In the genomic region with DNA sequence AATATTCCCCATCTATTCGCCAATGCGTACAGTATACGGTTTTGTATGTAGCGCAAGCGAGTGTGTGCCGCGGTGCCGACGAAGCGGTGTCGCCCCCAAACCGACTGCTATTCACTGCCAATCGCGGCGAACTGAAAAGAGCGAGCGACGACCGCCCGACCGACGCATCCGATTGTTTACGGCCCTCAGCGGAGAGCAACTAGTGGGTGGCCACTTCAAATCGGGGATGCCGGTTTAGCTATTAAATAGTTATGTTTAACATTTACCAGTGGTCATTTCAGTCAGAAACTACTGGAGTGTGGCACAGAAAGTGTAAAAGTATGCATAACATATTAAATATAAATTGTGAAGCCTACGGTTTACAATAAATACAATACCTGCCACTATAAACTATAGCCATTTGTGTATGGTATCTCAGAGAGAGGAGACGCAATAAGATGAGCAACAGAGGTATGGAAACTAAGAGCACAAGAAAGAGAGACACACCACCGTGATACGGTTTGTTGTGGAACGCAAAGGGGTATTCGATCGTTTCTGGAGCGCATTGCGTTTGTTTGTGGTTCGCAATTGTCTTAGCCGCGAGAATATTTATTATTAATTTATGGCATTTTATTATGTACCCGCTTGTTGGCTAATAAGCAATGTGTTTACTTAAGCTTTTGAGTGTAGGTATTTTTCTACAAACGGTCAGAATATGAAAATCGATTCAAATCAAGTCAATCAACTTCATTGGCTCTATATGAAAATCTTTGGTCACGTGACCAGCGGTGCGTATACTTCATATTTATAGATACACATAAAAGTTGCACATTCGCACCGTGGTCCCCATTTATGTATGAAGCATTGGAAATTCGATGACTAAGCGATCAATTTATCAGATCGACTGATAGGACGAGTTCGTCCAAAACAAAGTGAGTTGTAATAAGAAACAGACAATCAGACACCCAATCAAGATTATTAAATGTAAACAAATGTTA, we compare ENCODE assay signal across 3 fruit fly cellular contexts.
A peak's percentile ranks its signal among the peaks of the same experiment; 100 is the strongest.
TF ChIP-seq lines count a peak whose summit lies in the region.

No protein-coding gene starts in this region.

TF ChIP-seq in whole organism, embryonic, 481 proteins besides CTCF, POLR2A, EP300 and RAD21 (continued from another document and continues in another):
- TF ChIP-seq Hr51 (GFP tag; optimal IDR thresholded peaks at IDR 0.05; lab: Kevin White, UChicago), result peak in 1 of 2 experiments; percentile 8
- TF ChIP-seq rib (GFP tag; IDR thresholded peaks at IDR 0.05; lab: Robert Waterston, UW), result peak; percentile 43; the same call in 1 of the 2 replicates
- TF ChIP-seq CG8924 (tag; optimal IDR thresholded peaks at IDR 0.05; lab: Kevin White, UChicago), result peak; percentile 4
- 0 out of 2 replicates have a peak, but pooled peaks have one; percentile 27 for TF ChIP-seq Dref (GFP tag; IDR thresholded peaks at IDR 0.05; lab: Robert Waterston, UW)
- no peak for TF ChIP-seq lola (GFP tag; optimal IDR thresholded peaks at IDR 0.05; lab: Kevin White, UChicago)
- TF ChIP-seq dati (GFP tag; IDR thresholded peaks at IDR 0.05; lab: Robert Waterston, UW), result no peak
- peak; percentile 12 for TF ChIP-seq ftz-f1 (GFP tag; optimal IDR thresholded peaks at IDR 0.05; lab: Kevin White, UChicago)
- 0 out of 2 replicates have a peak, but pooled peaks have one; percentile 15 for TF ChIP-seq CG11247 (GFP tag; IDR thresholded peaks at IDR 0.05; lab: Robert Waterston, UW)
- peak; percentile 52 for TF ChIP-seq Nf-YB (GFP tag; optimal IDR thresholded peaks at IDR 0.05; lab: Kevin White, UChicago)
- TF ChIP-seq CG1647 (GFP tag; optimal IDR thresholded peaks at IDR 0.05; lab: Kevin White, UChicago), result no peak
- 0 out of 2 replicates have a peak, but pooled peaks have one; percentile 28 for TF ChIP-seq wdn (GFP tag; IDR thresholded peaks at IDR 0.05; lab: Robert Waterston, UW)
- TF ChIP-seq CG15514 (GFP tag; optimal IDR thresholded peaks at IDR 0.05; lab: Kevin White, UChicago), result peak; percentile 12
- TF ChIP-seq CG32532 (GFP tag; IDR thresholded peaks at IDR 0.05; lab: Robert Waterston, UW), result peak; percentile 35; the same call in 1 of the 2 replicates
- TF ChIP-seq Side (GFP tag; optimal IDR thresholded peaks at IDR 0.05; lab: Kevin White, UChicago), result no peak
- peak; percentile 87 for TF ChIP-seq kah (GFP tag; optimal IDR thresholded peaks at IDR 0.05; lab: Kevin White, UChicago)
- TF ChIP-seq amos (GFP tag; IDR thresholded peaks at IDR 0.05; lab: Robert Waterston, UW; ENCODE audit: partially characterized antibody), result peak; percentile 49; the same call in 1 of the 2 replicates
- no peak for TF ChIP-seq bsh (GFP tag; optimal IDR thresholded peaks at IDR 0.05; lab: Kevin White, UChicago)
- 0 out of 2 replicates have a peak, but pooled peaks have one; percentile 19 for TF ChIP-seq seq (GFP tag; IDR thresholded peaks at IDR 0.05; lab: Robert Waterston, UW)
- TF ChIP-seq CG13287 (GFP tag; IDR thresholded peaks at IDR 0.05; lab: Robert Waterston, UW; ENCODE audit: partially characterized antibody), result peak; percentile 49
- no peak for TF ChIP-seq danr (GFP tag; IDR thresholded peaks at IDR 0.05; lab: Robert Waterston, UW)
- peak; percentile 44; the same call in 1 of the 2 replicates for TF ChIP-seq Rfx (GFP tag; IDR thresholded peaks at IDR 0.05; lab: Robert Waterston, UW)
- peak; percentile 9 for TF ChIP-seq CG18599 (GFP tag; optimal IDR thresholded peaks at IDR 0.05; lab: Kevin White, UChicago)
- peak; percentile 0 for TF ChIP-seq BEAF-32 (GFP tag; optimal IDR thresholded peaks at IDR 0.05; lab: Kevin White, UChicago)
- no peak for TF ChIP-seq Atf-2 (GFP tag; optimal IDR thresholded peaks at IDR 0.05; lab: Kevin White, UChicago)
- peak; percentile 50 for TF ChIP-seq CG10979 (tag; optimal IDR thresholded peaks at IDR 0.05; lab: Kevin White, UChicago)
- no peak for TF ChIP-seq emc (GFP tag; optimal IDR thresholded peaks at IDR 0.05; lab: Kevin White, UChicago)
- peak; percentile 67 for TF ChIP-seq Nf-YC (tag; optimal IDR thresholded peaks at IDR 0.05; lab: Kevin White, UChicago)
- TF ChIP-seq Adf1 (GFP tag; IDR thresholded peaks at IDR 0.05; lab: Robert Waterston, UW), result peak; percentile 21; the same call in 1 of the 2 replicates
- TF ChIP-seq dmrt99B (tag; optimal IDR thresholded peaks at IDR 0.05; lab: Kevin White, UChicago), result no peak
- TF ChIP-seq Bgb (GFP tag; IDR thresholded peaks at IDR 0.05; lab: Robert Waterston, UW; ENCODE audit: partially characterized antibody), result peak; percentile 62
- no peak for TF ChIP-seq CG11504 (tag; optimal IDR thresholded peaks at IDR 0.05; lab: Kevin White, UChicago)
- TF ChIP-seq CG12071 (GFP tag; optimal IDR thresholded peaks at IDR 0.05; lab: Kevin White, UChicago), result peak; percentile 49
- no peak for TF ChIP-seq Mad (GFP tag; optimal IDR thresholded peaks at IDR 0.05; lab: Kevin White, UChicago)
- TF ChIP-seq bbx (GFP tag; IDR thresholded peaks at IDR 0.05; lab: Robert Waterston, UW; ENCODE audit: partially characterized antibody), result peak; percentile 37; the same call in 1 of the 2 replicates
- no peak for TF ChIP-seq Ets97D (GFP tag; optimal IDR thresholded peaks at IDR 0.05; lab: Kevin White, UChicago)
- peak; percentile 41; the same call in 1 of the 3 replicates for TF ChIP-seq CG11456 (GFP tag; IDR thresholded peaks at IDR 0.05; lab: Robert Waterston, UW)

TF ChIP-seq in whole organism, prepupa, 60 proteins besides CTCF, POLR2A, EP300 and RAD21 (continued from another document):
- TF ChIP-seq svp (GFP tag; lab: Kevin White, UChicago) (no peak), CG11762 (GFP tag; optimal IDR thresholded peaks at IDR 0.05; lab: Kevin White, UChicago; ENCODE audit: insufficient read depth) (no peak), Ets21C (GFP tag; optimal IDR thresholded peaks at IDR 0.05; lab: Kevin White, UChicago) (no peak), CG31627 (GFP tag; optimal IDR thresholded peaks at IDR 0.05; lab: Kevin White, UChicago) (no peak), dsx (GFP tag; optimal IDR thresholded peaks at IDR 0.05; lab: Kevin White, UChicago; ENCODE audit: poor library complexity, severe bottlenecking) (no peak), CG6163 (GFP tag; IDR thresholded peaks at IDR 0.05; lab: Robert Waterston, UW) (peak; percentile 47; the same call in 1 of the 3 replicates), Eip78C (GFP tag; lab: Kevin White, UChicago) (peak; percentile 76), CG8632 (GFP tag; optimal IDR thresholded peaks at IDR 0.05; lab: Kevin White, UChicago) (no peak), CG16779 (tag; optimal IDR thresholded peaks at IDR 0.05; lab: Kevin White, UChicago) (no peak), CG1621 (tag; optimal IDR thresholded peaks at IDR 0.05; lab: Kevin White, UChicago) (peak; percentile 4), dac (GFP tag; optimal IDR thresholded peaks at IDR 0.05; lab: Kevin White, UChicago) (no peak), Sox14 (GFP tag; optimal IDR thresholded peaks at IDR 0.05; lab: Kevin White, UChicago) (no peak), vri (GFP tag; optimal IDR thresholded peaks at IDR 0.05; lab: Kevin White, UChicago) (peak; percentile 13), fd85E (GFP tag; optimal IDR thresholded peaks at IDR 0.05; lab: Kevin White, UChicago) (no peak), Blimp-1 (GFP tag; optimal IDR thresholded peaks at IDR 0.05; lab: Kevin White, UChicago) (no peak), Eip93F (GFP tag; optimal IDR thresholded peaks at IDR 0.05; lab: Kevin White, UChicago) (no peak), Hr38 (GFP tag; optimal IDR thresholded peaks at IDR 0.05; lab: Kevin White, UChicago) (no peak), pdm3 (GFP tag; optimal IDR thresholded peaks at IDR 0.05; lab: Kevin White, UChicago) (no peak), Gug (GFP tag; IDR thresholded peaks at IDR 0.05; lab: Robert Waterston, UW) (no peak), CG9139 (GFP tag; optimal IDR thresholded peaks at IDR 0.05; lab: Kevin White, UChicago) (no peak), CG8119 (GFP tag; IDR thresholded peaks at IDR 0.05; lab: Robert Waterston, UW) (no peak; the same call in 2 of the 3 replicates), lz (GFP tag; optimal IDR thresholded peaks at IDR 0.05; lab: Kevin White, UChicago) (no peak), salr (GFP tag; optimal IDR thresholded peaks at IDR 0.05; lab: Kevin White, UChicago) (no peak), OdsH (GFP tag; optimal IDR thresholded peaks at IDR 0.05; lab: Kevin White, UChicago) (no peak), net (GFP tag; optimal IDR thresholded peaks at IDR 0.05; lab: Kevin White, UChicago) (no peak), CG3032 (tag; optimal IDR thresholded peaks at IDR 0.05; lab: Kevin White, UChicago) (no peak), esn (GFP tag; optimal IDR thresholded peaks at IDR 0.05; lab: Kevin White, UChicago) (no peak), Sox102F (GFP tag; optimal IDR thresholded peaks at IDR 0.05; lab: Kevin White, UChicago) (no peak), spab (GFP tag; optimal IDR thresholded peaks at IDR 0.05; lab: Kevin White, UChicago) (no peak), Eip75B (GFP tag; optimal IDR thresholded peaks at IDR 0.05; lab: Kevin White, UChicago) (no peak), fd59A (GFP tag; optimal IDR thresholded peaks at IDR 0.05; lab: Kevin White, UChicago) (no peak), CG32006 (GFP tag; optimal IDR thresholded peaks at IDR 0.05; lab: Kevin White, UChicago) (no peak), CG6792 (GFP tag; optimal IDR thresholded peaks at IDR 0.05; lab: Kevin White, UChicago) (no peak), CG10631 (GFP tag; optimal IDR thresholded peaks at IDR 0.05; lab: Kevin White, UChicago) (no peak), CG7368 (GFP tag; optimal IDR thresholded peaks at IDR 0.05; lab: Kevin White, UChicago) (no peak), CG15336 (GFP tag; IDR thresholded peaks at IDR 0.05; lab: Robert Waterston, UW) (peak; percentile 21; the same call in 1 of the 2 replicates), CG11294 (GFP tag; IDR thresholded peaks at IDR 0.05; lab: Robert Waterston, UW) (no peak), CG4318 (GFP tag; optimal IDR thresholded peaks at IDR 0.05; lab: Kevin White, UChicago) (no peak), achi (GFP tag; optimal IDR thresholded peaks at IDR 0.05; lab: Kevin White, UChicago) (no peak), Smox (GFP tag; optimal IDR thresholded peaks at IDR 0.05; lab: Kevin White, UChicago) (peak; percentile 10), Lpt (GFP tag; optimal IDR thresholded peaks at IDR 0.05; lab: Kevin White, UChicago) (no peak), topi (GFP tag; optimal IDR thresholded peaks at IDR 0.05; lab: Kevin White, UChicago) (no peak)
TF ChIP-seq in whole organism, prepupa: peak in this region for 9.

TF ChIP-seq in whole organism, wandering third instar larva, 38 proteins besides CTCF, POLR2A, EP300 and RAD21 (continued from another document):
- TF ChIP-seq jim (GFP tag; optimal IDR thresholded peaks at IDR 0.05; lab: Kevin White, UChicago) (no peak), GATAd (GFP tag; optimal IDR thresholded peaks at IDR 0.05; lab: Kevin White, UChicago) (no peak), Vsx2 (GFP tag; optimal IDR thresholded peaks at IDR 0.05; lab: Kevin White, UChicago; ENCODE audit: partially characterized antibody) (no peak), brk (GFP tag; optimal IDR thresholded peaks at IDR 0.05; lab: Kevin White, UChicago) (peak; percentile 36), HLH106 (tag; optimal IDR thresholded peaks at IDR 0.05; lab: Kevin White, UChicago) (no peak), Hr83 (GFP tag; optimal IDR thresholded peaks at IDR 0.05; lab: Kevin White, UChicago; ENCODE audit: poor library complexity, severe bottlenecking) (no peak), woc (GFP tag; optimal IDR thresholded peaks at IDR 0.05; lab: Kevin White, UChicago) (peak; percentile 81), CrebA (GFP tag; optimal IDR thresholded peaks at IDR 0.05; lab: Kevin White, UChicago; ENCODE audit: borderline replicate concordance) (no peak)
